Worm (Caenorhabditis elegans) whole organism, L4 larva: ENCODE data around the gene C08F11.17.

ENCODE experiments used
- ZK546.5 ChIP-seq, 2 experiments: sonication (generic microtip); optimal IDR thresholded peaks; 2 replicates each; lab custom pipeline; 2017; ENCODE audit warnings: missing biosample characterization in 2 of 2, missing genetic modification characterization in 2 of 2
- aha-1 ChIP-seq: fragments of 150-350 bp; peaks from one replicate; lab custom pipeline; 2014; ENCODE audit warnings: missing biosample characterization, missing genetic modification characterization
- aly-2 ChIP-seq: sonication (generic microtip); optimal IDR thresholded peaks from 2 replicates; lab custom pipeline; 2018; ENCODE audit warnings: missing biosample characterization, missing genetic modification characterization
- lin-38 ChIP-seq: fragments of 200-800 bp; sonication (Bioruptor generic); IDR thresholded peaks from 2 replicates; pipeline ENCODE4 v1.3.6; 2022; ENCODE audit warnings: missing genetic modification reagents, missing genetic modification characterization, missing compliant biosample characterization
- mxl-2 ChIP-seq: fragments of 200-800 bp; sonication (Bioruptor generic); conservative IDR thresholded peaks from 2 replicates; pipeline ENCODE4 v1.3.6; 2022; ENCODE audit warnings: missing genetic modification reagents, missing genetic modification characterization, missing compliant biosample characterization
- nhr-48 ChIP-seq: sonication (generic microtip); optimal IDR thresholded peaks from 2 replicates; lab custom pipeline; 2016; ENCODE audit warnings: mild to moderate bottlenecking, missing genetic modification characterization, missing compliant biosample characterization
- php-3 ChIP-seq: fragments of 200-800 bp; sonication (Bioruptor generic); IDR thresholded peaks from 2 replicates; pipeline ENCODE4 v1.3.6; 2022; ENCODE audit warnings: missing genetic modification reagents, missing genetic modification characterization, missing compliant biosample characterization
- saeg-2 ChIP-seq: fragments of 200-800 bp; sonication (Bioruptor generic); IDR thresholded peaks from 2 replicates; pipeline ENCODE4 v1.3.6; 2022; ENCODE audit warnings: missing genetic modification reagents, missing genetic modification characterization, missing compliant biosample characterization
- ztf-11 ChIP-seq: fragments of 150-350 bp; optimal IDR thresholded peaks from 2 replicates; lab custom pipeline; 2014; ENCODE audit warnings: missing biosample characterization, missing genetic modification characterization

ce11 chrIV:13647558-13647957 lies 2.6 kb downstream of the C08F11.17 start, which contains the start of gene ule-4:
- TF ChIP-seq nhr-48 (tag; lab: Kevin White, UChicago) (no peak), aha-1 (tag; lab: Kevin White, UChicago) (no peak), aly-2 (tag; lab: Kevin White, UChicago) (no peak), saeg-2 (GFP tag; lab: Robert Waterston, UW) (no peak), mxl-2 (GFP tag; lab: Robert Waterston, UW) (no peak), lin-38 (GFP tag; lab: Robert Waterston, UW) (no peak), ZK546.5 (tag; optimal IDR thresholded peaks at IDR 0.05; lab: Kevin White, UChicago) (no peak), ztf-11 (tag; lab: Kevin White, UChicago) (no peak), php-3 (GFP tag; lab: Robert Waterston, UW) (no peak)
